Fruit fly (Drosophila melanogaster) whole organism, pupa: ENCODE measurements around the gene CG2217.
A peak's percentile ranks its signal among the peaks of the same experiment; 100 is the strongest.

Source experiments
- CG10348 ChIP-seq: fragments of 200-800 bp; sonication (Bioruptor generic); IDR thresholded peaks from 2 replicates; pipeline ENCODE4 v1.3.6; 2022; ENCODE audit warnings: missing biosample characterization, missing genetic modification characterization
- CG12605 ChIP-seq: fragments of 200-800 bp; sonication (Bioruptor generic); IDR thresholded peaks from 2 replicates; pipeline ENCODE4 v1.3.6; 2022; ENCODE audit warnings: missing biosample characterization, missing genetic modification characterization
- CG13204 ChIP-seq: fragments of 200-800 bp; sonication (Bioruptor generic); optimal IDR thresholded peaks from 2 replicates; lab custom pipeline; 2018; ENCODE audit warnings: missing biosample characterization, mild to moderate bottlenecking, missing genetic modification characterization, moderate library complexity
- CG14655 ChIP-seq: fragments of 200-800 bp; sonication (Bioruptor generic); optimal IDR thresholded peaks from 3 replicates; lab custom pipeline; 2017; ENCODE audit warnings: mild to moderate bottlenecking, missing biosample characterization, missing genetic modification reagents, missing genetic modification characterization
- CG15710 ChIP-seq: fragments of 200-800 bp; sonication (Bioruptor generic); optimal IDR thresholded peaks from 2 replicates; lab custom pipeline; 2018; ENCODE audit warnings: missing biosample characterization, mild to moderate bottlenecking, missing genetic modification characterization, moderate library complexity
- CG17806 ChIP-seq: fragments of 200-800 bp; sonication (Bioruptor generic); optimal IDR thresholded peaks from 2 replicates; lab custom pipeline; 2018; ENCODE audit warnings: missing biosample characterization, mild to moderate bottlenecking, missing genetic modification characterization, moderate library complexity
- CG32121 ChIP-seq: fragments of 200-800 bp; sonication (Bioruptor generic); IDR thresholded peaks from 2 replicates; pipeline ENCODE4 v1.3.6; 2022; ENCODE audit warnings: missing biosample characterization, missing genetic modification characterization
- CG34367 ChIP-seq: fragments of 200-800 bp; sonication (Bioruptor generic); optimal IDR thresholded peaks from 2 replicates; lab custom pipeline; 2018; ENCODE audit warnings: missing biosample characterization, mild to moderate bottlenecking, missing genetic modification characterization
- CG4496 ChIP-seq: fragments of 200-800 bp; sonication (Bioruptor generic); IDR thresholded peaks from 3 replicates; pipeline ENCODE4 v1.3.6; 2022; ENCODE audit warnings: missing biosample characterization, missing genetic modification characterization
- CG8159 ChIP-seq: fragments of 200-800 bp; sonication (Bioruptor generic); optimal IDR thresholded peaks from 3 replicates; lab custom pipeline; 2018; ENCODE audit warnings: missing biosample characterization, mild to moderate bottlenecking, missing genetic modification characterization, moderate library complexity
- CG8301 ChIP-seq: fragments of 200-800 bp; sonication (Bioruptor generic); optimal IDR thresholded peaks from 2 replicates; lab custom pipeline; 2018; ENCODE audit warnings: missing biosample characterization, mild to moderate bottlenecking, missing genetic modification characterization
- CG9948 ChIP-seq: fragments of 200-800 bp; sonication (Bioruptor generic); optimal IDR thresholded peaks from 2 replicates; lab custom pipeline; 2018; ENCODE audit warnings: missing biosample characterization, mild to moderate bottlenecking, missing genetic modification characterization, moderate library complexity
- D1 ChIP-seq: fragments of 200-800 bp; sonication (Bioruptor generic); optimal IDR thresholded peaks from 2 replicates; lab custom pipeline; 2018; ENCODE audit warnings: missing biosample characterization, mild to moderate bottlenecking, missing genetic modification characterization, moderate library complexity
- EcR ChIP-seq: fragments of 200-800 bp; sonication (Bioruptor generic); optimal IDR thresholded peaks from 3 replicates; lab custom pipeline; 2019; ENCODE audit warnings: missing biosample characterization, missing genetic modification characterization, mild to moderate bottlenecking, moderate library complexity, missing genetic modification reagents
- Ets98B ChIP-seq: fragments of 200-800 bp; sonication (Bioruptor generic); IDR thresholded peaks from 2 replicates; pipeline ENCODE4 v1.3.6; 2022; ENCODE audit warnings: missing biosample characterization, missing genetic modification characterization
- Pif1A ChIP-seq: fragments of 200-800 bp; sonication (Bioruptor generic); optimal IDR thresholded peaks from 3 replicates; lab custom pipeline; 2016; ENCODE audit warnings: missing biosample characterization, missing genetic modification characterization
- Pif1B ChIP-seq: fragments of 200-800 bp; sonication (Bioruptor generic); optimal IDR thresholded peaks from 3 replicates; lab custom pipeline; 2016; ENCODE audit warnings: missing biosample characterization, missing genetic modification characterization
- Snoo ChIP-seq: fragments of 200-800 bp; sonication (Bioruptor generic); optimal IDR thresholded peaks from 3 replicates; lab custom pipeline; 2017; ENCODE audit warnings: missing biosample characterization, mild to moderate bottlenecking, missing genetic modification characterization, inconsistent platforms
- fd96Ca ChIP-seq: fragments of 200-800 bp; sonication (Bioruptor generic); IDR thresholded peaks from 3 replicates; pipeline ENCODE4 v1.3.6; 2022; ENCODE audit warnings: missing biosample characterization, missing genetic modification characterization
- gl ChIP-seq: fragments of 200-800 bp; sonication (Bioruptor generic); optimal IDR thresholded peaks from 2 replicates; lab custom pipeline; 2018; ENCODE audit warnings: missing biosample characterization, mild to moderate bottlenecking, missing genetic modification characterization
- rn ChIP-seq: fragments of 200-800 bp; sonication (Bioruptor generic); IDR thresholded peaks from 2 replicates; pipeline ENCODE4 v1.3.6; 2022; ENCODE audit warnings: missing biosample characterization, missing genetic modification characterization

The CG2217 gene

DNA sequence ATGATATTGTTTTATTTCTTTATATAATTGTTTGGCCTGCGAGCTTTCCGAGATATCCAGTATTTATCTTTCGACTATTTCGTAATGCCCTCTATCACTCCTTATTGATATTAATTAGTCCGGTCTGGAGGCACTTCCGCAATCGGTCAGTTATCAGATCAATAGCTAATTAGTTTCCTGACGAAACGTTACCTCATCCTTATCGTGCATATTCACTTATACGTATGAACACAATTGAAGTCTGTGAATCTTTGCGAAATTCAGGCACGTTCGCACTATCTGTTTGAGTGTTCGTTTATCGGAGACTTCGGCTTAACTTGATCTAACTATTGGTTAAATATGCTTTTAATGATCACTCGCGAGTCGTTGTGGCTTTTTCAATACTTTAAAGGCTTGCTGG is 30.5 kb upstream of the CG2217 start:
- TF ChIP-seq CG34367 (tag; lab: Kevin White, UChicago) (no peak), CG4496 (GFP tag; lab: Robert Waterston, UW) (no peak), CG13204 (GFP tag; lab: Kevin White, UChicago) (no peak), CG12605 (GFP tag; lab: Robert Waterston, UW) (no peak)
- TF ChIP-seq, all 21 proteins: peak for 0

dm6 chr3R:30450690-30451343 is 28.0 kb upstream of the CG2217 start:
- no peak for TF ChIP-seq CG15710 (tag; lab: Kevin White, UChicago)
- peak; percentile 27 for TF ChIP-seq EcR (GFP tag; lab: Kevin White, UChicago)

DNA sequence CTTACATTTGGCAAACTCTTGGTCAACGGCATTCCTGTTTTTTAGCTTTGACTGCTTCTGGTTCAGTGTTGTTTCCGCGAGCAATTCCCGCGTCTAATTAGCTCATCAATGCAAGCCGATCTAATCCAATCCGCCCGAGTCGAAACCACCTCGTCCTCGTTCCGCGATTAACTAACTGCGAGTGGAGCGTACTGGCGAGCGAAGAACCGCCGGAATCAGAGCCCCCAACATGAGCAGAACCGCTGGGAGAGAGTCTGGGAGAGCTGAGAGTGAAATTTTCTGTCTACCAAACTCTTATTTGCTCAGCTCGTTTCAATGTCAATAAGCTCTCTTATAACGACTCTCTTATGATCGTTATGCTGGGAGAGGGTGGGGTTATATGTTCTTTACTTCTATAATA is 27.5 kb upstream of the CG2217 start:
- no peak for TF ChIP-seq rn (GFP tag; lab: Robert Waterston, UW)
- TF ChIP-seq CG10348, result no peak
- peak; percentile 33; the same call in 1 of the 2 replicates for TF ChIP-seq CG12605 (GFP tag; lab: Robert Waterston, UW)
- TF ChIP-seq CG9948, result no peak
- TF ChIP-seq Pif1A (GFP tag; lab: Kevin White, UChicago), result peak; percentile 77
- TF ChIP-seq CG15710 (tag; lab: Kevin White, UChicago), result no peak
- no peak for TF ChIP-seq CG8159 (tag; lab: Kevin White, UChicago)
- peak; percentile 62 for TF ChIP-seq Snoo
- TF ChIP-seq CG8301 (tag; lab: Kevin White, UChicago), result no peak
- peak; percentile 32; the same call in 1 of the 3 replicates for TF ChIP-seq fd96Ca (GFP tag; lab: Robert Waterston, UW)
- TF ChIP-seq EcR (GFP tag; lab: Kevin White, UChicago), result no peak
- TF ChIP-seq CG34367 (tag; lab: Kevin White, UChicago), result peak; percentile 16
- TF ChIP-seq CG4496 (GFP tag; lab: Robert Waterston, UW), result peak; percentile 48; the same call in 1 of the 3 replicates
- TF ChIP-seq CG14655, result no peak
- no peak for TF ChIP-seq CG32121 (GFP tag; lab: Robert Waterston, UW)
- TF ChIP-seq Ets98B, result peak; percentile 39; the same call in 1 of the 2 replicates
- no peak for TF ChIP-seq D1 (tag; lab: Kevin White, UChicago)
- peak; percentile 31 for TF ChIP-seq gl (tag; lab: Kevin White, UChicago)
- TF ChIP-seq CG17806 (tag; lab: Kevin White, UChicago), result peak; percentile 2
- TF ChIP-seq Pif1B (GFP tag; lab: Kevin White, UChicago), result peak; percentile 80
- peak; percentile 37 for TF ChIP-seq CG13204 (GFP tag; lab: Kevin White, UChicago)

DNA sequence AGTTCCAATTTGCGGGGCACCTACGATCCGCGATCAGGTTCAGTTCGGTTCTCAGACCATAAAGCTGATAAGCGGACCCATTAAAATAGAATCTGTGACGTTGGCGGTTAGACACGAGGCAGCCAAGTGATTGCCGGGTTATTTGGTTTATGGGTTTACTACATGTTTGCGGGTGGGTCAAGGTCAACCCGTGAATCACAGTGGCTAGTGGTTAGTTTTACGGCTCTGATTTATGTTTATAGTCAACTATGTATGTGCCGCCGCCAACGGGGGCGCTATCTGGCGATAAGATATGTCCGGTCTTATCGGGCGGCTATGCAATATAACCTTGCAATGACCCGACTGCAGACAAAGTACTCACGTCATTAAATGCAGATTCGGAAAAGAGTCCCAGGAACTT is 26.7 kb upstream of the CG2217 start:
- TF ChIP-seq CG34367 (tag; lab: Kevin White, UChicago), result no peak
- TF ChIP-seq D1 (tag; lab: Kevin White, UChicago), result no peak
- TF ChIP-seq CG10348, result no peak
- no peak for TF ChIP-seq CG9948
- no peak for TF ChIP-seq CG32121 (GFP tag; lab: Robert Waterston, UW)
- no peak for TF ChIP-seq CG4496 (GFP tag; lab: Robert Waterston, UW)
- no peak for TF ChIP-seq CG8159 (tag; lab: Kevin White, UChicago)
- TF ChIP-seq Pif1A (GFP tag; lab: Kevin White, UChicago), result no peak
- TF ChIP-seq Snoo, result no peak
- TF ChIP-seq CG13204 (GFP tag; lab: Kevin White, UChicago), result no peak
- no peak for TF ChIP-seq CG15710 (tag; lab: Kevin White, UChicago)
- no peak for TF ChIP-seq CG12605 (GFP tag; lab: Robert Waterston, UW)
- TF ChIP-seq EcR (GFP tag; lab: Kevin White, UChicago), result no peak
- TF ChIP-seq Ets98B, result no peak
- TF ChIP-seq CG8301 (tag; lab: Kevin White, UChicago), result no peak
- TF ChIP-seq CG14655, result no peak

DNA sequence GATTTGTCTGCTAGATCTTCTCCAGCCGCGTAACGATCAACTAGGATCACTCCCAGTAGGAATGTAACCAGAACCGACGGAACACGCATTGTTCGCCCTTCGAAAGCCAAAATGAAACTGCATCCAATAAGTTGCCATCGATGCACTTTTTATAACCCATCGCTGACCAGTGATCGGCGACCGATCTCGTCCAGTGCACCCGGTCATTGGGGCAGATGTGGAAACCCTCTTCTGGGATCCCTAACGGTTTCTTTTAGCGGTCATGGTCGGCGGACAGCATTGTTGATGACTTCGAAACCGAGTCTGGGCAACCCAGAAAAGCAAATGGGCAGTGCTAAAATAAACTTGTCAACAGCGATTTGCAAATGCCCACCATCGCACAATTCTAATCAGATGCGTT is 22.2 kb upstream of the CG2217 start, which contains the start of gene Osi23:
TSS of gene Osi23 (minus strand) at position 101 of the 400 bp plus-strand sequence.
- no peak for TF ChIP-seq Pif1B (GFP tag; lab: Kevin White, UChicago)
- TF ChIP-seq CG10348, result no peak
- no peak for TF ChIP-seq gl (tag; lab: Kevin White, UChicago)
- TF ChIP-seq CG17806 (tag; lab: Kevin White, UChicago), result no peak
- no peak for TF ChIP-seq Snoo
- TF ChIP-seq D1 (tag; lab: Kevin White, UChicago), result no peak
- TF ChIP-seq CG14655, result no peak
- no peak for TF ChIP-seq CG12605 (GFP tag; lab: Robert Waterston, UW)
- TF ChIP-seq CG34367 (tag; lab: Kevin White, UChicago), result no peak
- no peak for TF ChIP-seq CG8159 (tag; lab: Kevin White, UChicago)
- TF ChIP-seq fd96Ca (GFP tag; lab: Robert Waterston, UW), result no peak
- TF ChIP-seq Ets98B, result no peak
- TF ChIP-seq CG4496 (GFP tag; lab: Robert Waterston, UW), result no peak
- TF ChIP-seq CG32121 (GFP tag; lab: Robert Waterston, UW), result no peak

- TF ChIP-seq CG15710 (tag; lab: Kevin White, UChicago) (no peak), CG4496 (GFP tag; lab: Robert Waterston, UW) (no peak), CG17806 (tag; lab: Kevin White, UChicago) (no peak), gl (tag; lab: Kevin White, UChicago) (no peak), CG8159 (tag; lab: Kevin White, UChicago) (no peak), CG13204 (GFP tag; lab: Kevin White, UChicago) (no peak), CG8301 (tag; lab: Kevin White, UChicago) (no peak)
Measured at dm6 chr3R:30443549-30444133, 20.9 kb upstream of the CG2217 start, which contains the start of gene CG15537. Gene CG15537, minus strand, starts transcription at chr3R:30443599.
